Worm (Caenorhabditis elegans) whole organism, L4 larva: ENCODE measurements around the gene ZK355.2.

ENCODE experiments used
- aly-2 ChIP-seq: sonication (generic microtip); optimal IDR thresholded peaks from 2 replicates; lab custom pipeline; 2018; ENCODE audit warnings: missing biosample characterization, missing genetic modification characterization
- daf-19 ChIP-seq: fragments of 200-800 bp; sonication (Bioruptor generic); conservative IDR thresholded peaks from 2 replicates; pipeline ENCODE4 v1.3.6; 2022; ENCODE audit warnings: missing genetic modification characterization, missing compliant biosample characterization
- dpl-1 ChIP-seq: fragments of 150-350 bp; optimal IDR thresholded peaks from 2 replicates; lab custom pipeline; 2014; ENCODE audit warnings: missing biosample characterization, missing genetic modification reagents, missing genetic modification characterization
- lir-3 ChIP-seq: sonication (generic microtip); optimal IDR thresholded peaks from 2 replicates; lab custom pipeline; 2016; ENCODE audit warnings: mild to moderate bottlenecking, missing genetic modification characterization, missing compliant biosample characterization
- madf-9 ChIP-seq: fragments of 200-800 bp; sonication (Bioruptor generic); conservative IDR thresholded peaks from 2 replicates; pipeline ENCODE4 v1.3.6; 2022; ENCODE audit warnings: missing genetic modification reagents, missing genetic modification characterization, missing compliant biosample characterization
- nhr-237 ChIP-seq: sonication (generic microtip); optimal IDR thresholded peaks from 2 replicates; lab custom pipeline; 2017; ENCODE audit warnings: missing biosample characterization, missing genetic modification characterization
- nhr-76 ChIP-seq: fragments of 150-350 bp; optimal IDR thresholded peaks from 2 replicates; lab custom pipeline; 2014; ENCODE audit warnings: missing biosample characterization, missing genetic modification characterization
- pqm-1 ChIP-seq: sonication (generic microtip); optimal IDR thresholded peaks from 2 replicates; lab custom pipeline; 2017; ENCODE audit warnings: missing biosample characterization, missing genetic modification characterization
- skn-1 ChIP-seq: fragments of 150-350 bp; optimal IDR thresholded peaks from 2 replicates; lab custom pipeline; 2014; ENCODE audit warnings: missing biosample characterization, missing genetic modification characterization
- spr-1 ChIP-seq: sonication (generic microtip); optimal IDR thresholded peaks from 2 replicates; lab custom pipeline; 2016; ENCODE audit warnings: mild to moderate bottlenecking, missing genetic modification characterization, missing compliant biosample characterization
- unc-62 ChIP-seq, 3 experiments: fragments of 150-350 bp in 1 of 3; sonication (generic microtip); optimal IDR thresholded peaks in 2 of 3; peaks in 1 of 3; 1 replicate in 1 of 3; 2 replicates in 2 of 3; lab custom pipeline; 2014 to 2017; ENCODE audit warnings: missing biosample characterization in 3 of 3, missing genetic modification characterization in 3 of 3, missing genetic modification reagents in 3 of 3, missing genotype in 1 of 3

DNA sequence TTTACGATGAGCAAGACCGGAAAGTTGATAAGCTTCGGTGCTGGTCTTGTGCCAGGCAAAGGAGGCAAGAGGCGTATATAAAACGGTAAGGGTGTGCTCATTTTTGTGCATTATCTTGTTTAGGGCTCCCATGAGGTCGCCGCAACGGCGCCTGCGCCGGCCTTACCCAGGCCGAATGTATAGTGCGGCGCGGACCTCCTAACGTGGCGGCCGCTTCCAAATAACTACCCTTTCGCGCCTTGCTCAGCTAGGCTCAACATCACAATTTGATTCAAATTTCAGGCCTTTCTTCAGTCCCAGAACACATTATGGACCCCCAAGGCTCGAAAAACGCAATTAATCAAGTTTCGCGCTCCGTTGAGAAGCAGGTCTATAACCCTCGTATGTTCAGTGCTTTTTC, 3.8 kb downstream of the ZK355.2 start, which contains the start of the genes ZK355.3 and ZK355.8:
- TF ChIP-seq spr-1 (tag; lab: Kevin White, UChicago): no peak
- peak in 1 of 2 experiments; percentile 22 for TF ChIP-seq unc-62 (GFP tag; optimal IDR thresholded peaks at IDR 0.05 in 1 of 2; lab: Kevin White, UChicago)
- no peak for TF ChIP-seq unc-62 (tag; optimal IDR thresholded peaks at IDR 0.05; lab: Kevin White, UChicago)
- TF ChIP-seq nhr-237 (tag; lab: Kevin White, UChicago): no peak
- TF ChIP-seq aly-2: no peak
- no peak for TF ChIP-seq pqm-1 (tag; lab: Kevin White, UChicago)
- no peak for TF ChIP-seq dpl-1 (GFP tag; lab: Kevin White, UChicago)
- no peak for TF ChIP-seq skn-1 (tag; lab: Kevin White, UChicago)
- no peak for TF ChIP-seq nhr-76 (tag; lab: Kevin White, UChicago)
- no peak for TF ChIP-seq madf-9
- TF ChIP-seq lir-3: no peak
- no peak for TF ChIP-seq daf-19 (GFP tag; lab: Robert Waterston, UW)
